Worm (Caenorhabditis elegans) whole organism, L4 larva: ENCODE measurements around the gene F19G12.1.

Experiments
- ZK546.5 ChIP-seq, 2 experiments: sonication (generic microtip); optimal IDR thresholded peaks; 2 replicates each; lab custom pipeline; 2017; ENCODE audit warnings: missing biosample characterization in 2 of 2, missing genetic modification characterization in 2 of 2
- ceh-20 ChIP-seq: fragments of 200-800 bp; sonication (Bioruptor generic); IDR thresholded peaks from 2 replicates; pipeline ENCODE4 v1.3.6; 2022; ENCODE audit warnings: missing genetic modification reagents, missing genetic modification characterization, missing compliant biosample characterization
- ces-1 ChIP-seq: fragments of 150-350 bp; sonication (generic microtip); optimal IDR thresholded peaks from 4 replicates; lab custom pipeline; 2014; ENCODE audit warnings: missing biosample characterization, missing genetic modification reagents, missing genetic modification characterization
- dmd-9 ChIP-seq: fragments of 200-800 bp; sonication (Bioruptor generic); IDR thresholded peaks from 2 replicates; pipeline ENCODE4 v1.3.6; 2022; ENCODE audit warnings: missing genetic modification reagents, missing genetic modification characterization, missing compliant biosample characterization
- lin-1 ChIP-seq: fragments of 200-800 bp; sonication (Bioruptor generic); IDR thresholded peaks from 2 replicates; pipeline ENCODE4 v1.3.6; 2022; ENCODE audit warnings: missing genetic modification reagents, missing genetic modification characterization, missing compliant biosample characterization
- mxl-2 ChIP-seq: fragments of 200-800 bp; sonication (Bioruptor generic); conservative IDR thresholded peaks from 2 replicates; pipeline ENCODE4 v1.3.6; 2022; ENCODE audit warnings: missing genetic modification reagents, missing genetic modification characterization, missing compliant biosample characterization
- nhr-25 ChIP-seq: sonication (generic microtip); optimal IDR thresholded peaks from 2 replicates; lab custom pipeline; 2017; ENCODE audit warnings: missing genetic modification characterization, mild to moderate bottlenecking, missing compliant biosample characterization, antibody characterized with exemption, moderate library complexity, borderline replicate concordance; ENCODE audit not compliant: insufficient read depth
- nhr-76 ChIP-seq: fragments of 150-350 bp; optimal IDR thresholded peaks from 2 replicates; lab custom pipeline; 2014; ENCODE audit warnings: missing biosample characterization, missing genetic modification characterization
- skn-1 ChIP-seq: fragments of 150-350 bp; optimal IDR thresholded peaks from 2 replicates; lab custom pipeline; 2014; ENCODE audit warnings: missing biosample characterization, missing genetic modification characterization
- unc-39 ChIP-seq: sonication (generic microtip); optimal IDR thresholded peaks from 2 replicates; lab custom pipeline; 2017; ENCODE audit warnings: missing biosample characterization, missing genetic modification characterization
- zag-1 ChIP-seq: fragments of 150-350 bp; optimal IDR thresholded peaks from 2 replicates; lab custom pipeline; 2014; ENCODE audit warnings: missing biosample characterization, missing genetic modification characterization
- ztf-11 ChIP-seq: fragments of 150-350 bp; optimal IDR thresholded peaks from 2 replicates; lab custom pipeline; 2014; ENCODE audit warnings: missing biosample characterization, missing genetic modification characterization

DNA sequence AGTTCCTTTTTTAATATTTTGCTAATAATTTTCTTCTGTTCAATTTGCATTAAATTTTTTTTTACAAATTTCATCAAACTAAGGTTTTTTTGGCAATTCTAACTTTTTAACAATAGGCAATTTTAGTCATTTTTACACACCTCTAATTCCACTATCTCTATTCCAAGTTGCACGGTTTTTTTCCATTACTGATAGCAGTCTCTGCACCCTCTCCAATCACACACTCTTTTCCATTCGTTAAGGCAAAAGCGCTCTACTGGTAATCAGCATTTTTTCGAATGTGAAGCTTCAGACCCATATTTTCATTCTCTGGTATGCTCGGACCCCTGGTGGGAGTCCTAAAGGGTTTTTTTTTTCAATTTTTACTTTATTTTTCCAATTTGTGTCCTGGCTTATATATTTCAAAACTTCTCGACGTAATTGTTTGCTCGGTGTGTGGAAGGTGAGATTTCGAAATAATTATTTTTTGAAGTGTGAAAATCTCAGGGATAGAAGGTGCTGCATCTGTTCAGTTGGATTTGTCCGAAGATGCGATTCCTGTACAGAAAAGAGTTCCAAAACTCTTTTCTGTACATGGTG, 13.9 kb upstream of the F19G12.1 start, which contains the start of the genes F19G12.4 and F19G12.8:
- TF ChIP-seq ceh-20 (GFP tag; lab: Robert Waterston, UW) = no peak
- no peak for TF ChIP-seq skn-1 (tag; lab: Kevin White, UChicago)
- TF ChIP-seq zag-1 (tag; lab: Kevin White, UChicago) = no peak
- TF ChIP-seq ces-1 (GFP tag; lab: Kevin White, UChicago) = no peak
- TF ChIP-seq mxl-2 = no peak
- no peak for TF ChIP-seq ZK546.5 (tag; optimal IDR thresholded peaks at IDR 0.05; lab: Kevin White, UChicago)
- TF ChIP-seq ztf-11 (tag; lab: Kevin White, UChicago) = no peak
- TF ChIP-seq nhr-76 = no peak
- TF ChIP-seq lin-1 (GFP tag; lab: Robert Waterston, UW) = no peak
- no peak for TF ChIP-seq dmd-9
- TF ChIP-seq unc-39 (tag; lab: Kevin White, UChicago) = no peak
- no peak for TF ChIP-seq nhr-25
